Fruit fly (Drosophila melanogaster) whole organism, prepupa: Measurements from ENCODE around the gene CG13126.

Experiments
- Blimp-1 ChIP-seq: fragments of 200-800 bp; sonication (Bioruptor generic); optimal IDR thresholded peaks from 3 replicates; lab custom pipeline; 2017; ENCODE audit warnings: missing biosample characterization, missing genetic modification characterization, mild to moderate bottlenecking, moderate library complexity, missing genetic modification reagents
- CG10631 ChIP-seq: fragments of 200-800 bp; sonication (Bioruptor generic); optimal IDR thresholded peaks from 2 replicates; lab custom pipeline; 2016; ENCODE audit warnings: missing biosample characterization, missing genetic modification characterization
- CG10669 ChIP-seq: fragments of 200-800 bp; sonication (Bioruptor generic); optimal IDR thresholded peaks from 3 replicates; lab custom pipeline; 2018; ENCODE audit warnings: missing biosample characterization, mild to moderate bottlenecking, missing genetic modification characterization, moderate library complexity
- CG11294 ChIP-seq: fragments of 200-800 bp; sonication (Bioruptor generic); IDR thresholded peaks from 2 replicates; pipeline ENCODE4 v1.3.6; 2022; ENCODE audit warnings: missing biosample characterization, missing genetic modification characterization
- CG11762 ChIP-seq: fragments of 200-800 bp; sonication (Bioruptor generic); optimal IDR thresholded peaks from 3 replicates; lab custom pipeline; 2016; ENCODE audit warnings: missing biosample characterization, missing genetic modification characterization; ENCODE audit not compliant: insufficient read depth
- CG11902 ChIP-seq: fragments of 200-800 bp; sonication (Bioruptor generic); optimal IDR thresholded peaks from 3 replicates; lab custom pipeline; 2016; ENCODE audit warnings: missing biosample characterization, missing genetic modification characterization
- CG15336 ChIP-seq: fragments of 200-800 bp; sonication (Bioruptor generic); IDR thresholded peaks from 2 replicates; pipeline ENCODE4 v1.3.6; 2022; ENCODE audit warnings: missing biosample characterization, missing genetic modification characterization
- CG16779 ChIP-seq: fragments of 200-800 bp; sonication (Bioruptor generic); optimal IDR thresholded peaks from 3 replicates; lab custom pipeline; 2017; ENCODE audit warnings: missing biosample characterization, mild to moderate bottlenecking, missing genetic modification characterization
- CG3032 ChIP-seq: fragments of 200-800 bp; optimal IDR thresholded peaks from 2 replicates; lab custom pipeline; 2019; ENCODE audit warnings: missing biosample characterization, mild to moderate bottlenecking, missing genetic modification characterization, moderate library complexity
- CG31627 ChIP-seq: fragments of 200-800 bp; sonication (Bioruptor generic); optimal IDR thresholded peaks from 3 replicates; lab custom pipeline; 2016; ENCODE audit warnings: missing biosample characterization, missing genetic modification characterization
- CG32006 ChIP-seq: fragments of 200-800 bp; sonication (Bioruptor generic); optimal IDR thresholded peaks from 3 replicates; lab custom pipeline; 2017; ENCODE audit warnings: missing biosample characterization, mild to moderate bottlenecking, missing genetic modification characterization
- CG34406 ChIP-seq: fragments of 200-800 bp; sonication (Bioruptor generic); optimal IDR thresholded peaks from 3 replicates; lab custom pipeline; 2016; ENCODE audit warnings: missing biosample characterization, missing genetic modification characterization
- CG4318 ChIP-seq: fragments of 200-800 bp; sonication (Bioruptor generic); optimal IDR thresholded peaks from 3 replicates; lab custom pipeline; 2017; ENCODE audit warnings: missing biosample characterization, mild to moderate bottlenecking, missing genetic modification characterization
- CG6163 ChIP-seq: fragments of 200-800 bp; sonication (Bioruptor generic); IDR thresholded peaks from 3 replicates; pipeline ENCODE4 v1.3.6; 2022; ENCODE audit warnings: missing biosample characterization, missing genetic modification characterization
- CG6276 ChIP-seq: fragments of 200-800 bp; sonication (Bioruptor generic); optimal IDR thresholded peaks from 2 replicates; lab custom pipeline; 2017; ENCODE audit warnings: missing biosample characterization, mild to moderate bottlenecking, missing genetic modification characterization
- CG6792 ChIP-seq: fragments of 200-800 bp; sonication (Bioruptor generic); optimal IDR thresholded peaks from 3 replicates; lab custom pipeline; 2016; ENCODE audit warnings: missing biosample characterization, missing genetic modification characterization
- CG6808 ChIP-seq: fragments of 200-800 bp; sonication (Bioruptor generic); optimal IDR thresholded peaks from 3 replicates; lab custom pipeline; 2017; ENCODE audit warnings: missing biosample characterization, missing genetic modification characterization, mild to moderate bottlenecking, moderate library complexity, missing genetic modification reagents
- CG6854 ChIP-seq: fragments of 200-800 bp; sonication (Bioruptor generic); optimal IDR thresholded peaks from 2 replicates; lab custom pipeline; 2017; ENCODE audit warnings: missing biosample characterization, mild to moderate bottlenecking, missing genetic modification characterization
- CG7368 ChIP-seq: fragments of 200-800 bp; sonication (Bioruptor generic); optimal IDR thresholded peaks from 3 replicates; lab custom pipeline; 2016; ENCODE audit warnings: missing biosample characterization, missing genetic modification characterization
- CG8119 ChIP-seq: fragments of 200-800 bp; sonication (Bioruptor generic); IDR thresholded peaks from 3 replicates; pipeline ENCODE4 v1.3.6; 2022; ENCODE audit warnings: missing biosample characterization, missing genetic modification characterization
- CG8319 ChIP-seq: fragments of 200-800 bp; sonication (Bioruptor generic); optimal IDR thresholded peaks from 3 replicates; lab custom pipeline; 2016; ENCODE audit warnings: missing biosample characterization, missing genetic modification characterization
- CG8632 ChIP-seq: fragments of 200-800 bp; sonication (Bioruptor generic); optimal IDR thresholded peaks from 3 replicates; lab custom pipeline; 2016; ENCODE audit warnings: missing biosample characterization, missing genetic modification characterization
- Eip75B ChIP-seq: fragments of 200-800 bp; sonication (Bioruptor generic); optimal IDR thresholded peaks from 3 replicates; lab custom pipeline; 2016; ENCODE audit warnings: missing biosample characterization, missing genetic modification characterization
- Eip78C ChIP-seq: fragments of 200-800 bp; sonication (Bioruptor generic); peaks from one replicate; lab custom pipeline; 2016; ENCODE audit warnings: missing biosample characterization, missing genetic modification characterization
- Eip93F ChIP-seq: fragments of 200-800 bp; sonication (Bioruptor generic); optimal IDR thresholded peaks from 2 replicates; lab custom pipeline; 2016; ENCODE audit warnings: missing biosample characterization, mild to moderate bottlenecking, missing genetic modification characterization
- Ets21C ChIP-seq: fragments of 200-800 bp; sonication (Bioruptor generic); optimal IDR thresholded peaks from 3 replicates; lab custom pipeline; 2016; ENCODE audit warnings: missing biosample characterization, missing genetic modification characterization
- Gug ChIP-seq: fragments of 200-800 bp; sonication (Bioruptor generic); IDR thresholded peaks from 2 replicates; pipeline ENCODE4 v1.3.6; 2022; ENCODE audit warnings: missing biosample characterization, missing genetic modification characterization
- Hr39 ChIP-seq: fragments of 200-800 bp; sonication (Bioruptor generic); optimal IDR thresholded peaks from 2 replicates; lab custom pipeline; 2016; ENCODE audit warnings: missing biosample characterization, missing genetic modification characterization
- Hr4 ChIP-seq: fragments of 200-800 bp; sonication (Bioruptor generic); optimal IDR thresholded peaks from 3 replicates; lab custom pipeline; 2016; ENCODE audit warnings: missing biosample characterization, missing genetic modification characterization
- Lpt ChIP-seq: fragments of 200-800 bp; sonication (Bioruptor generic); optimal IDR thresholded peaks from 3 replicates; lab custom pipeline; 2016; ENCODE audit warnings: missing biosample characterization, missing genetic modification characterization
- Met ChIP-seq: fragments of 200-800 bp; sonication (Bioruptor generic); optimal IDR thresholded peaks from 3 replicates; lab custom pipeline; 2016; ENCODE audit warnings: missing biosample characterization, missing genetic modification characterization
- OdsH ChIP-seq: fragments of 200-800 bp; sonication (Bioruptor generic); optimal IDR thresholded peaks from 3 replicates; lab custom pipeline; 2016; ENCODE audit warnings: missing biosample characterization, missing genetic modification characterization
- Smox ChIP-seq: fragments of 200-800 bp; sonication (Bioruptor generic); optimal IDR thresholded peaks from 3 replicates; lab custom pipeline; 2016; ENCODE audit warnings: missing biosample characterization, missing genetic modification characterization
- Sox102F ChIP-seq: fragments of 200-800 bp; sonication (Bioruptor generic); optimal IDR thresholded peaks from 2 replicates; lab custom pipeline; 2016; ENCODE audit warnings: missing biosample characterization, mild to moderate bottlenecking, missing genetic modification characterization
- Sox14 ChIP-seq: fragments of 200-800 bp; sonication (Bioruptor generic); optimal IDR thresholded peaks from 3 replicates; lab custom pipeline; 2016; ENCODE audit warnings: missing biosample characterization, missing genetic modification characterization
- Sox15 ChIP-seq: fragments of 200-800 bp; sonication (Bioruptor generic); optimal IDR thresholded peaks from 3 replicates; lab custom pipeline; 2016; ENCODE audit warnings: missing biosample characterization, missing genetic modification characterization
- achi ChIP-seq: fragments of 200-800 bp; sonication (Bioruptor generic); optimal IDR thresholded peaks from 3 replicates; lab custom pipeline; 2016; ENCODE audit warnings: missing biosample characterization, missing genetic modification characterization
- acj6 ChIP-seq: fragments of 200-800 bp; sonication (Bioruptor generic); optimal IDR thresholded peaks from 3 replicates; lab custom pipeline; 2016; ENCODE audit warnings: missing biosample characterization, missing genetic modification characterization
- cyc ChIP-seq: fragments of 200-800 bp; sonication (Bioruptor generic); optimal IDR thresholded peaks from 3 replicates; lab custom pipeline; 2016; ENCODE audit warnings: missing biosample characterization, missing genetic modification characterization
- dsx ChIP-seq: fragments of 200-800 bp; optimal IDR thresholded peaks from 3 replicates; lab custom pipeline; 2019; ENCODE audit warnings: missing biosample characterization, mild to moderate bottlenecking, missing genetic modification characterization, moderate library complexity; ENCODE audit not compliant: poor library complexity, severe bottlenecking
- eg ChIP-seq: fragments of 200-800 bp; sonication (Bioruptor generic); IDR thresholded peaks from 3 replicates; pipeline ENCODE4 v1.3.6; 2022; ENCODE audit warnings: missing biosample characterization, missing genetic modification characterization
- esn ChIP-seq: fragments of 200-800 bp; sonication (Bioruptor generic); optimal IDR thresholded peaks from 2 replicates; lab custom pipeline; 2016; ENCODE audit warnings: missing biosample characterization, mild to moderate bottlenecking, missing genetic modification characterization, moderate library complexity
- fd59A ChIP-seq: fragments of 200-800 bp; sonication (Bioruptor generic); optimal IDR thresholded peaks from 2 replicates; lab custom pipeline; 2017; ENCODE audit warnings: missing biosample characterization, mild to moderate bottlenecking, missing genetic modification characterization, missing genetic modification reagents
- fkh ChIP-seq: fragments of 200-800 bp; sonication (Bioruptor generic); optimal IDR thresholded peaks from 3 replicates; lab custom pipeline; 2017; ENCODE audit warnings: missing biosample characterization, mild to moderate bottlenecking, missing genetic modification characterization, moderate library complexity
- lz ChIP-seq: fragments of 200-800 bp; sonication (Bioruptor generic); optimal IDR thresholded peaks from 3 replicates; lab custom pipeline; 2016; ENCODE audit warnings: missing biosample characterization, missing genetic modification characterization
- net ChIP-seq: fragments of 200-800 bp; sonication (Bioruptor generic); optimal IDR thresholded peaks from 3 replicates; lab custom pipeline; 2016; ENCODE audit warnings: missing biosample characterization, missing genetic modification characterization
- salr ChIP-seq, 2 experiments: fragments of 200-800 bp; sonication (Bioruptor generic); optimal IDR thresholded peaks; 3 replicates each; lab custom pipeline; 2016 to 2018; ENCODE audit warnings: missing biosample characterization in 2 of 2, missing genetic modification characterization in 2 of 2, mild to moderate bottlenecking in 1 of 2
- spab ChIP-seq: fragments of 200-800 bp; sonication (Bioruptor generic); optimal IDR thresholded peaks from 2 replicates; lab custom pipeline; 2017; ENCODE audit warnings: missing biosample characterization, mild to moderate bottlenecking, missing genetic modification characterization, missing genetic modification reagents
- ss ChIP-seq, 2 experiments: fragments of 200-800 bp; sonication (Bioruptor generic); optimal IDR thresholded peaks; 2 replicates in 1 of 2; 3 replicates in 1 of 2; lab custom pipeline; 2017 to 2018; ENCODE audit warnings: mild to moderate bottlenecking in 2 of 2, missing biosample characterization in 2 of 2, missing genetic modification characterization in 2 of 2, moderate library complexity in 1 of 2
- svp ChIP-seq: fragments of 200-800 bp; sonication (Bioruptor generic); peaks from one replicate; lab custom pipeline; 2016; ENCODE audit warnings: missing biosample characterization, missing genetic modification characterization
- topi ChIP-seq: fragments of 200-800 bp; sonication (Bioruptor generic); optimal IDR thresholded peaks from 3 replicates; lab custom pipeline; 2016; ENCODE audit warnings: missing biosample characterization, missing genetic modification characterization
- vri ChIP-seq: fragments of 200-800 bp; sonication (Bioruptor generic); optimal IDR thresholded peaks from 3 replicates; lab custom pipeline; 2016; ENCODE audit warnings: missing biosample characterization, mild to moderate bottlenecking, missing genetic modification characterization

Gene CG13126

dm6 chr2L:9954119-9954518 is at the start of gene CG13126, which contains the start of gene CG4709:
CG13126 (minus strand) TSS chr2L:9954181.
CG4709 (plus strand) TSS chr2L:9954325.
- TF ChIP-seq ss (GFP tag; optimal IDR thresholded peaks at IDR 0.05; lab: Kevin White, UChicago) (peak; percentile 86 to 89), CG7368 (GFP tag; lab: Kevin White, UChicago) (peak; percentile 88), Gug (GFP tag; lab: Robert Waterston, UW) (peak; percentile 92), CG8119 (peak; percentile 94), CG16779 (tag; lab: Kevin White, UChicago) (peak; percentile 80), Blimp-1 (peak; percentile 79), fkh (GFP tag; lab: Kevin White, UChicago) (peak; percentile 67), Smox (GFP tag; lab: Kevin White, UChicago) (peak; percentile 86), CG10669 (GFP tag; lab: Kevin White, UChicago) (peak; percentile 90), CG34406 (GFP tag; lab: Kevin White, UChicago) (peak; percentile 88), net (peak; percentile 92), CG11902 (GFP tag; lab: Kevin White, UChicago) (peak; percentile 75), lz (GFP tag; lab: Kevin White, UChicago) (peak; percentile 74), CG6276 (GFP tag; lab: Kevin White, UChicago) (peak; percentile 88), Eip78C (GFP tag; lab: Kevin White, UChicago) (peak; percentile 96), CG6854 (GFP tag; lab: Kevin White, UChicago) (peak; percentile 79), spab (GFP tag; lab: Kevin White, UChicago) (peak; percentile 85), CG32006 (GFP tag; lab: Kevin White, UChicago) (peak; percentile 90), svp (peak; percentile 92), CG6792 (GFP tag; lab: Kevin White, UChicago) (peak; percentile 86), CG4318 (GFP tag; lab: Kevin White, UChicago) (no peak), CG8632 (GFP tag; lab: Kevin White, UChicago) (peak; percentile 85), CG10631 (GFP tag; lab: Kevin White, UChicago) (peak; percentile 93), CG6163 (peak; percentile 90), Eip93F (GFP tag; lab: Kevin White, UChicago) (peak; percentile 65), acj6 (GFP tag; lab: Kevin White, UChicago) (peak; percentile 93), CG11294 (GFP tag; lab: Robert Waterston, UW) (peak; percentile 82), vri (GFP tag; lab: Kevin White, UChicago) (peak; percentile 87), topi (GFP tag; lab: Kevin White, UChicago) (peak; percentile 85), achi (GFP tag; lab: Kevin White, UChicago) (peak; percentile 90), Sox102F (GFP tag; lab: Kevin White, UChicago) (peak; percentile 85), Lpt (GFP tag; lab: Kevin White, UChicago) (peak; percentile 82), fd59A (GFP tag; lab: Kevin White, UChicago) (peak; percentile 59), cyc (GFP tag; lab: Kevin White, UChicago) (peak; percentile 86), eg (GFP tag; lab: Robert Waterston, UW) (peak; percentile 94), Met (peak; percentile 83), CG3032 (tag; lab: Kevin White, UChicago) (peak; percentile 96), CG11762 (peak; percentile 86), Hr39 (GFP tag; lab: Kevin White, UChicago) (peak; percentile 64), CG8319 (GFP tag; lab: Kevin White, UChicago) (peak; percentile 86), CG15336 (GFP tag; lab: Robert Waterston, UW) (peak; percentile 94), Hr4 (GFP tag; lab: Kevin White, UChicago) (peak; percentile 81), CG6808 (GFP tag; lab: Kevin White, UChicago) (peak; percentile 87), OdsH (peak; percentile 89), salr (GFP tag; optimal IDR thresholded peaks at IDR 0.05; lab: Kevin White, UChicago) (peak; percentile 61 to 75), esn (GFP tag; lab: Kevin White, UChicago) (peak; percentile 90), dsx (GFP tag; lab: Kevin White, UChicago) (peak; percentile 96), Eip75B (GFP tag; lab: Kevin White, UChicago) (peak; percentile 78), Ets21C (GFP tag; lab: Kevin White, UChicago) (peak; percentile 64), Sox14 (GFP tag; lab: Kevin White, UChicago) (peak; percentile 74), Sox15 (GFP tag; lab: Kevin White, UChicago) (peak; percentile 59), CG31627 (GFP tag; lab: Kevin White, UChicago) (peak; percentile 65)
